Fruit fly (Drosophila melanogaster) whole organism, wandering third instar larva: ENCODE data around the gene HLH3B.

ENCODE experiments used
- Dif ChIP-seq: fragments of 200-275, 200-300 bp; sonication (Bioruptor generic); optimal IDR thresholded peaks from 2 replicates; lab custom pipeline; 2018; ENCODE audit warnings: missing biosample characterization, missing genetic modification characterization; ENCODE audit not compliant: partially characterized antibody
- GATAd ChIP-seq: sonication (Bioruptor generic); optimal IDR thresholded peaks from 2 replicates; lab custom pipeline; 2016; ENCODE audit warnings: missing biosample characterization, missing genetic modification characterization
- HLH106 ChIP-seq: fragments of 200-800 bp; optimal IDR thresholded peaks from 3 replicates; lab custom pipeline; 2019; ENCODE audit warnings: missing biosample characterization, mild to moderate bottlenecking, missing genetic modification characterization, moderate library complexity
- Myc ChIP-seq: fragments of >200 bp; optimal IDR thresholded peaks from 2 replicates; lab custom pipeline; 2017
- dl ChIP-seq, 2 experiments: fragments of 175-275, 200-275 bp in 1 of 2; fragments of 200-275 bp in 1 of 2; sonication (Bioruptor generic); optimal IDR thresholded peaks; lab custom pipeline; 2018; ENCODE audit warnings: mild to moderate bottlenecking in 2 of 2, missing biosample characterization in 2 of 2, missing genetic modification characterization in 2 of 2, moderate library complexity in 2 of 2; ENCODE audit not compliant: partially characterized antibody in 2 of 2, insufficient read depth in 1 of 2
- ey ChIP-seq: fragments of 200-800 bp; sonication (Bioruptor generic); optimal IDR thresholded peaks from 2 replicates; lab custom pipeline; 2016; ENCODE audit warnings: missing biosample characterization, missing genetic modification characterization
- h ChIP-seq: fragments of 200-800 bp; sonication (Bioruptor generic); optimal IDR thresholded peaks from 3 replicates; lab custom pipeline; 2016; ENCODE audit warnings: missing biosample characterization, mild to moderate bottlenecking, missing genetic modification characterization
- lola ChIP-seq: fragments of >200 bp; optimal IDR thresholded peaks from 2 replicates; lab custom pipeline; 2017; ENCODE audit warnings: missing biosample characterization, missing genetic modification characterization
- psq ChIP-seq: fragments of 200-800 bp; sonication (Bioruptor generic); optimal IDR thresholded peaks from 3 replicates; lab custom pipeline; 2017; ENCODE audit warnings: missing biosample characterization, mild to moderate bottlenecking, missing genetic modification characterization, moderate library complexity
- rgr ChIP-seq: fragments of 200-800 bp; sonication (Bioruptor generic); optimal IDR thresholded peaks from 3 replicates; lab custom pipeline; 2016; ENCODE audit warnings: missing biosample characterization, mild to moderate bottlenecking, missing genetic modification characterization
- tai ChIP-seq: sonication (Bioruptor generic); optimal IDR thresholded peaks from 2 replicates; lab custom pipeline; 2016; ENCODE audit warnings: missing biosample characterization, missing genetic modification characterization

DNA sequence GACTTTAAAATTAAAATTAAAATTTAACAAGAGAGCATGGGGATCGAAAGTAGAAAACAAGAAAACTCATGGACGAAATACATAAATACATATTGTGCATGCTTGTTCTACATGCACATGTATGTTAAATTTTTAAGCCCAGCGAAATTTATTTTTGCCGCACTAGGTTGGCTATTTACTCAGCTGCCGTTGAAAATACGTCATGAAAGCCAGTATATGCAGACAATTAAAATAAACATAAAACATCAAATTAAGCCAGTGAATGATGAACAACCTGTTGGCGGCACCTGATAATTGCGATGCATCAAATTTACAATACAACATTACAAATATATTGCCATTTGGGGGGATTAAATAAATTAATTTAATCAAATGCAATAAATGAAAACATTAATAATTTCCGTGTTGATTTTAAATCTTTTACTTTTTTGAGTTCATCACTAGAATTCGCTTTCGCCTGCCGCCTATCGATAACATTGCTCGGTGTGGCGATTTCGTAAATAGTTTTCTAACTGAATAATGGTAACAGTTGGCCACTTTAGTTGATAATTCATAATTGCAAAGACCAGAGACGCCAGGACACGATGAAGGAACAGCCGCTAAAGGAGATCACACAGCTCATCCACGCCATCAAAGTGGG lies 22.7 kb upstream of the HLH3B start, which contains the start of gene eIF2Bbeta:
- TF ChIP-seq psq (GFP tag; lab: Kevin White, UChicago) (no peak), GATAd (GFP tag; lab: Kevin White, UChicago) (no peak), ey (GFP tag; lab: Kevin White, UChicago) (no peak), Myc (peak; percentile 93), lola (GFP tag; lab: Kevin White, UChicago) (no peak), rgr (GFP tag; lab: Kevin White, UChicago) (no peak), HLH106 (tag; lab: Kevin White, UChicago) (no peak), Dif (GFP tag; lab: Kevin White, UChicago) (no peak), tai (no peak), h (no peak), dl (GFP tag; optimal IDR thresholded peaks at IDR 0.05; lab: Kevin White, UChicago; ENCODE audit: insufficient read depth in 1 of 2, partially characterized antibody in 2 of 2) (no peak)
